Fruit fly (Drosophila melanogaster) whole organism, adult: Measurements from ENCODE around the gene CG34330.

Source experiments
- CG12768 ChIP-seq: fragments of 200-800 bp; sonication (Bioruptor generic); optimal IDR thresholded peaks from 2 replicates; lab custom pipeline; 2017; ENCODE audit warnings: missing biosample characterization, missing genetic modification characterization, mild to moderate bottlenecking, moderate library complexity, missing genetic modification reagents
- CG14711 ChIP-seq: fragments of 200-800 bp; sonication (Bioruptor generic); optimal IDR thresholded peaks from 2 replicates; lab custom pipeline; 2018; ENCODE audit warnings: missing biosample characterization, mild to moderate bottlenecking, missing genetic modification characterization, moderate library complexity
- CG33017 ChIP-seq: fragments of 200-800 bp; sonication (Bioruptor generic); optimal IDR thresholded peaks from 2 replicates; lab custom pipeline; 2018; ENCODE audit warnings: missing biosample characterization, mild to moderate bottlenecking, missing genetic modification characterization, moderate library complexity
- CG5204 ChIP-seq: fragments of 200-800 bp; sonication (Bioruptor generic); optimal IDR thresholded peaks from 2 replicates; lab custom pipeline; 2016; ENCODE audit warnings: missing biosample characterization, missing genetic modification characterization
- Clk ChIP-seq: fragments of 200-800 bp; sonication (Bioruptor generic); optimal IDR thresholded peaks from 2 replicates; lab custom pipeline; 2017; ENCODE audit warnings: missing biosample characterization, missing genetic modification characterization
- Hr96 ChIP-seq: fragments of 200-800 bp; sonication (Bioruptor generic); optimal IDR thresholded peaks from 2 replicates; lab custom pipeline; 2016; ENCODE audit warnings: missing biosample characterization, missing genetic modification characterization
- cnc ChIP-seq, 2 experiments: fragments of >200 bp; optimal IDR thresholded peaks; 2 replicates each; lab custom pipeline; 2017
- kay ChIP-seq: fragments of 200-800 bp; sonication (Bioruptor generic); peaks from one replicate; lab custom pipeline; 2016; ENCODE audit warnings: missing biosample characterization, missing genetic modification characterization, borderline replicate concordance
- pad ChIP-seq: fragments of 200-800 bp; sonication (Bioruptor generic); optimal IDR thresholded peaks from 3 replicates; lab custom pipeline; 2017; ENCODE audit warnings: missing biosample characterization, missing genetic modification characterization, mild to moderate bottlenecking, moderate library complexity, missing genetic modification reagents
- tj ChIP-seq: fragments of 200-800 bp; sonication (Bioruptor generic); optimal IDR thresholded peaks from 3 replicates; lab custom pipeline; 2017; ENCODE audit warnings: missing biosample characterization, mild to moderate bottlenecking, missing genetic modification characterization, moderate library complexity

DNA sequence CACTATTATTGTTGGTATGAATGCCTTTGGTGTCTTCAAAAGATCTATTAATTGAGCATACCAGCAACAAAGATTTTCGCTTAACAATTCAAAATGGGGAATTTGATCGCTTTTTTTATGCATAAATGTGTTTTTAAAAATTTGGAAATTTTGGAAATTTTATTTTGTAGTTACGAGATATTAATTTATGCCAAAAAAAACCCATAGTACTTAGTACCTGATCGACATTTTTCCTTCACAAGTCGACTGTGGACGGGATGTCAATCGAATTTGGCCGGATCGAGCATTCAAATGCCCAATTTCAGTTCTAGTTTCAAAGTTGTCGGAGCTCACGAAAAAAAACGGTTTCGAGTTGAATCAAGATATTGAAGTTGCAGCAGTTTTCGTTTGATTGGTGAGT, 12.2 kb downstream of the CG34330 start, which contains the start of gene CG14190:
- no peak for TF ChIP-seq cnc (optimal IDR thresholded peaks at IDR 0.05; lab: Kevin White, UChicago)
- no peak for TF ChIP-seq Clk (GFP tag; lab: Kevin White, UChicago)
- no peak for TF ChIP-seq pad (GFP tag; lab: Kevin White, UChicago)
- TF ChIP-seq CG33017 = no peak
- no peak for TF ChIP-seq tj (GFP tag; lab: Kevin White, UChicago)
- TF ChIP-seq CG14711 (tag; lab: Kevin White, UChicago) = no peak
- TF ChIP-seq CG5204 (GFP tag; lab: Kevin White, UChicago) = no peak
- TF ChIP-seq kay (GFP tag; lab: Kevin White, UChicago) = no peak
- no peak for TF ChIP-seq CG12768 (GFP tag; lab: Kevin White, UChicago)
- no peak for TF ChIP-seq Hr96 (GFP tag; lab: Kevin White, UChicago)
